Worm (Caenorhabditis elegans): ENCODE data around the gene nlp-29.

DNA sequence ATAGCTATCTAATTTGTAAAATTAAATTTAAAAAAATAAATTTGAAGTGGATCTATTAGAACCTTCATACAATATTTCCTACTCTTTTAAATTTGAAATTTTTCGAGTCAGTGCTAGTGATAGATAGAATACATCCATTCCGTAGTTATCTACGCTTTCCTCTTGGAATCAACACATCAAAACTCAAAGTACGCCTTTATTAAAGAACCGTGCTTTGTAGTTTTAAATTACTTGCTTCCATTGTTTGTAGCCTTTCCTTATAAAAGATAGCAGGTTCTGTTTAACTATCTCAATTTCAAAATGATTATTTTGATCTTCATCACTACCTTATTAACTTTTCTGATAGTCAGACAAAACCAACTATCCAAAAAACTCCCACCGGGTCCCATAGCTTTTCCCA, 39.2 kb upstream of the nlp-29 start, which contains the start of gene cyp-35B3:
- TF ChIP-seq rcor-1 (GFP tag; IDR thresholded peaks at IDR 0.05) (no peak), F37B4.10 (GFP tag; IDR thresholded peaks at IDR 0.05) (no peak), attf-5 (GFP tag; optimal IDR thresholded peaks at IDR 0.05) (no peak), ama-1 (optimal IDR thresholded peaks at IDR 0.05) (no peak), ama-1 (GFP tag; optimal IDR thresholded peaks at IDR 0.05) (no peak), sea-2 (GFP tag; IDR thresholded peaks at IDR 0.05) (no peak)

Data from whole organism, young adult.